Fruit fly (Drosophila melanogaster): Measurements from ENCODE around the gene Ip259.

The Ip259 gene

dm6 chr2L:10381890-10382450, 26.2 kb upstream of the Ip259 start, which contains the start of gene CG5096 (continued):
- TF ChIP-seq pum (GFP tag; optimal IDR thresholded peaks at IDR 0.05) (peak; percentile 53), mam (GFP tag; optimal IDR thresholded peaks at IDR 0.05) (peak; percentile 86), CG17912 (GFP tag; optimal IDR thresholded peaks at IDR 0.05) (peak; percentile 43), CG10209 (GFP tag; optimal IDR thresholded peaks at IDR 0.05) (peak; percentile 88), CG17612 (GFP tag; IDR thresholded peaks at IDR 0.05) (peak; percentile 74), da (GFP tag; optimal IDR thresholded peaks at IDR 0.05) (peak; percentile 66), caup (GFP tag; optimal IDR thresholded peaks at IDR 0.05; ENCODE audit: severe bottlenecking) (peak; percentile 93), amos (GFP tag; IDR thresholded peaks at IDR 0.05; ENCODE audit: partially characterized antibody) (no peak), CG15011 (GFP tag; optimal IDR thresholded peaks at IDR 0.05) (peak; percentile 84), CG30403 (GFP tag; optimal IDR thresholded peaks at IDR 0.05) (peak; percentile 85), Max (GFP tag; optimal IDR thresholded peaks at IDR 0.05) (peak; percentile 70), CrebB (tag; optimal IDR thresholded peaks at IDR 0.05) (peak; percentile 89), fd102C (GFP tag; optimal IDR thresholded peaks at IDR 0.05) (no peak), CG30431 (GFP tag; optimal IDR thresholded peaks at IDR 0.05) (peak; percentile 52), Bgb (GFP tag; IDR thresholded peaks at IDR 0.05; ENCODE audit: partially characterized antibody) (no peak), CG3995 (GFP tag; optimal IDR thresholded peaks at IDR 0.05) (peak; percentile 49), grau (tag; optimal IDR thresholded peaks at IDR 0.05) (peak; percentile 93), CG31388 (GFP tag; optimal IDR thresholded peaks at IDR 0.05) (peak; percentile 21), CG11398 (GFP tag; optimal IDR thresholded peaks at IDR 0.05) (peak; percentile 62), CG1832 (GFP tag; optimal IDR thresholded peaks at IDR 0.05) (no peak), pros (GFP tag; optimal IDR thresholded peaks at IDR 0.05) (no peak), Lhr (GFP tag; optimal IDR thresholded peaks at IDR 0.05) (no peak), Spps (tag; optimal IDR thresholded peaks at IDR 0.05) (peak; percentile 67), CG8281 (tag; optimal IDR thresholded peaks at IDR 0.05) (peak; percentile 72), tup (GFP tag; optimal IDR thresholded peaks at IDR 0.05) (peak; percentile 59), Atf3 (GFP tag; optimal IDR thresholded peaks at IDR 0.05) (peak; percentile 37), Xrp1 (GFP tag; IDR thresholded peaks at IDR 0.05) (peak; percentile 89), CG18599 (GFP tag; optimal IDR thresholded peaks at IDR 0.05) (peak; percentile 97), CG6654 (GFP tag; optimal IDR thresholded peaks at IDR 0.05) (peak; percentile 64), CG12942 (GFP tag; optimal IDR thresholded peaks at IDR 0.05) (peak; percentile 76), z (GFP tag; IDR thresholded peaks at IDR 0.05) (no peak), Ada2b (GFP tag; IDR thresholded peaks at IDR 0.05) (peak; percentile 89), Fer2 (tag; optimal IDR thresholded peaks at IDR 0.05) (peak; percentile 84), CG8944 (GFP tag; optimal IDR thresholded peaks at IDR 0.05) (peak; percentile 43), CG7786 (GFP tag; optimal IDR thresholded peaks at IDR 0.05) (peak; percentile 84), TFAM (GFP tag; optimal IDR thresholded peaks at IDR 0.05) (no peak), CG14014 (GFP tag; IDR thresholded peaks at IDR 0.05) (peak; percentile 92), ems (GFP tag; optimal IDR thresholded peaks at IDR 0.05) (peak; percentile 81), HLH4C (GFP tag; IDR thresholded peaks at IDR 0.05; ENCODE audit: partially characterized antibody) (no peak), CG4360 (GFP tag; IDR thresholded peaks at IDR 0.05) (peak; percentile 62), Hmx (GFP tag; optimal IDR thresholded peaks at IDR 0.05) (peak; percentile 69), NFAT (GFP tag; IDR thresholded peaks at IDR 0.05) (no peak; the same call in 1 of the 2 replicates), ro (GFP tag; IDR thresholded peaks at IDR 0.05) (peak; percentile 39; the same call in 1 of the 2 replicates), luna (GFP tag; optimal IDR thresholded peaks at IDR 0.05) (peak; percentile 45), ewg (GFP tag; optimal IDR thresholded peaks at IDR 0.05) (peak; percentile 64), dimm (GFP tag; IDR thresholded peaks at IDR 0.05) (no peak; the same call in 1 of the 2 replicates), ftz-f1 (GFP tag; optimal IDR thresholded peaks at IDR 0.05) (peak; percentile 29), CG6689 (GFP tag; IDR thresholded peaks at IDR 0.05) (peak; percentile 89), CG12659 (GFP tag; optimal IDR thresholded peaks at IDR 0.05) (peak; percentile 90), Rfx (GFP tag; IDR thresholded peaks at IDR 0.05) (peak; percentile 93)
